Fruit fly (Drosophila melanogaster): Measurements from ENCODE around the gene Btk.

Gene Btk

dm6 chr2L:8279400-8280065 is 21.3 kb downstream of the Btk start (continued):
- TF ChIP-seq CG18476 (GFP tag; optimal IDR thresholded peaks at IDR 0.05) = peak; percentile 50
- no peak for TF ChIP-seq Scr (GFP tag; IDR thresholded peaks at IDR 0.05; ENCODE audit: partially characterized antibody)
- peak; percentile 63 for TF ChIP-seq CG7556 (GFP tag; optimal IDR thresholded peaks at IDR 0.05)
- no peak for TF ChIP-seq exex (tag; optimal IDR thresholded peaks at IDR 0.05)
- TF ChIP-seq cas (GFP tag; IDR thresholded peaks at IDR 0.05) = no peak
- TF ChIP-seq Dek (tag; optimal IDR thresholded peaks at IDR 0.05) = no peak
- no peak for TF ChIP-seq CG18011 (GFP tag; optimal IDR thresholded peaks at IDR 0.05)
- no peak for TF ChIP-seq Deaf1 (tag; optimal IDR thresholded peaks at IDR 0.05)
- TF ChIP-seq zfh2 (GFP tag; optimal IDR thresholded peaks at IDR 0.05) = no peak
- peak; percentile 46; the same call in 1 of the 2 replicates for TF ChIP-seq esg (GFP tag; conservative IDR thresholded peaks at IDR 0.05)
- TF ChIP-seq CG17802 (tag; optimal IDR thresholded peaks at IDR 0.05) = peak; percentile 33
- peak; percentile 28 for TF ChIP-seq oc (tag; optimal IDR thresholded peaks at IDR 0.05)
- TF ChIP-seq Rx (GFP tag; IDR thresholded peaks at IDR 0.05) = peak; percentile 43
- peak; percentile 41 for TF ChIP-seq tup (GFP tag; optimal IDR thresholded peaks at IDR 0.05)
- TF ChIP-seq grau (tag; optimal IDR thresholded peaks at IDR 0.05) = peak; percentile 71
- TF ChIP-seq Doc2 (GFP tag; IDR thresholded peaks at IDR 0.05) = no peak
- TF ChIP-seq CG8765 (GFP tag; IDR thresholded peaks at IDR 0.05) = peak; percentile 69; the same call in 1 of the 2 replicates
- peak; percentile 78 for TF ChIP-seq CG1603 (tag; optimal IDR thresholded peaks at IDR 0.05)
- TF ChIP-seq trh (GFP tag; optimal IDR thresholded peaks at IDR 0.05) = no peak
- no peak for TF ChIP-seq CG11560 (tag; IDR thresholded peaks at IDR 0.05)
- peak; percentile 51 for TF ChIP-seq CG10462 (GFP tag; optimal IDR thresholded peaks at IDR 0.05)
- peak; percentile 89 for TF ChIP-seq CG18262 (tag; optimal IDR thresholded peaks at IDR 0.05)
- TF ChIP-seq CG2202 (tag; optimal IDR thresholded peaks at IDR 0.05) = peak; percentile 82
- peak; percentile 84 for TF ChIP-seq CG9727 (GFP tag; optimal IDR thresholded peaks at IDR 0.05)
- TF ChIP-seq crc (GFP tag; optimal IDR thresholded peaks at IDR 0.05) = peak; percentile 8
- peak; percentile 69 for TF ChIP-seq zf30C (GFP tag; optimal IDR thresholded peaks at IDR 0.05)
- peak; percentile 62 for TF ChIP-seq CG30403 (GFP tag; optimal IDR thresholded peaks at IDR 0.05)
- no peak for TF ChIP-seq Atf6 (GFP tag; IDR thresholded peaks at IDR 0.05)
- TF ChIP-seq CG2875 (GFP tag; optimal IDR thresholded peaks at IDR 0.05) = peak; percentile 58
- TF ChIP-seq CG33557 (GFP tag; optimal IDR thresholded peaks at IDR 0.05) = peak; percentile 88
- TF ChIP-seq CG3726 (GFP tag; IDR thresholded peaks at IDR 0.05) = no peak
- TF ChIP-seq Lim3 (GFP tag; IDR thresholded peaks at IDR 0.05) = no peak
- TF ChIP-seq CG11093 (GFP tag; IDR thresholded peaks at IDR 0.05) = no peak
- no peak for TF ChIP-seq Hand (GFP tag; optimal IDR thresholded peaks at IDR 0.05)
- peak; percentile 53; the same call in 1 of the 2 replicates for TF ChIP-seq vvl (GFP tag; IDR thresholded peaks at IDR 0.05)
- TF ChIP-seq tx (GFP tag; optimal IDR thresholded peaks at IDR 0.05) = peak; percentile 36
- TF ChIP-seq CG16813 (GFP tag; IDR thresholded peaks at IDR 0.05; ENCODE audit: partially characterized antibody) = no peak
- peak; percentile 66 for TF ChIP-seq CG2678 (tag; optimal IDR thresholded peaks at IDR 0.05)
- TF ChIP-seq CG3838 (GFP tag; optimal IDR thresholded peaks at IDR 0.05) = peak; percentile 21
- peak; percentile 54 for TF ChIP-seq jumu (GFP tag; optimal IDR thresholded peaks at IDR 0.05)
- TF ChIP-seq Dip2 (GFP tag; IDR thresholded peaks at IDR 0.05) = no peak
- TF ChIP-seq MBD-R2 (GFP tag; IDR thresholded peaks at IDR 0.05) = no peak
- no peak for TF ChIP-seq CG14014 (GFP tag; IDR thresholded peaks at IDR 0.05)
- TF ChIP-seq croc (GFP tag; conservative IDR thresholded peaks at IDR 0.05) = peak; percentile 76
- TF ChIP-seq ranshi (GFP tag; IDR thresholded peaks at IDR 0.05) = 0 out of 2 replicates have a peak, but pooled peaks have one; percentile 28
- peak; percentile 35 for TF ChIP-seq Side (GFP tag; optimal IDR thresholded peaks at IDR 0.05)
- no peak for TF ChIP-seq CG15269 (tag; optimal IDR thresholded peaks at IDR 0.05)
- TF ChIP-seq pnt (GFP tag; optimal IDR thresholded peaks at IDR 0.05) = peak; percentile 49
- TF ChIP-seq CG16815 (GFP tag; optimal IDR thresholded peaks at IDR 0.05) = peak; percentile 76
- TF ChIP-seq CG9609 (GFP tag; optimal IDR thresholded peaks at IDR 0.05) = peak; percentile 49

Measured in whole organism, embryonic.